Worm (Caenorhabditis elegans): ENCODE data around the gene F21C10.6.

DNA sequence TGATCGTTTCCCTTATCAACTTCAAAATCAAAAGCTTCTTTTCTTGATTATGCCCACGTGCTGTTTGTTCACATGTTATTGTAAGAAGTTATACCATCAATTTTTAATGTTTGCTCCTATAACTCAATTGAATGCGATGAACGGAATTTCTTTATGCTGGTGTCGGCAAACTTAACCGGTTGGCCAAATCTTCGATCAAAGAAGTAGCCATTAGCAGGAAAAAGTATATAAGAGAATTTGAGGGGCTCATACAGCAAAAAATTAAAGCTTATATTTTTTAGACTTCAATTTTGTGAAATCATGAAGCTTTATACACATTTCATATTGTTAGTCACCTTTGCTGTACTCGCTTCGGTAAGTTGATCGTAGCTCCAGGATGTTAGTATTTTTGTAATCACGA, 49.5 kb downstream of the F21C10.6 start, which contains the start of gene pqn-16:
- TF ChIP-seq ekl-4 (GFP tag; IDR thresholded peaks at IDR 0.05) = no peak
- no peak for TF ChIP-seq lag-1 (GFP tag; IDR thresholded peaks at IDR 0.05)
- no peak for TF ChIP-seq cebp-1 (GFP tag; IDR thresholded peaks at IDR 0.05)
- TF ChIP-seq cebp-1 (tag; optimal IDR thresholded peaks at IDR 0.05) = no peak
- TF ChIP-seq unc-62 (GFP tag; optimal IDR thresholded peaks at IDR 0.05) = no peak
- no peak for TF ChIP-seq tbp1 (GFP tag; optimal IDR thresholded peaks at IDR 0.05)
- TF ChIP-seq snpc-4 (GFP tag; optimal IDR thresholded peaks at IDR 0.05) = no peak
- TF ChIP-seq snpc-4 (tag; optimal IDR thresholded peaks at IDR 0.05) = no peak
- TF ChIP-seq gei-17 (GFP tag; optimal IDR thresholded peaks at IDR 0.05) = no peak
- no peak for TF ChIP-seq rec-8 (tag; optimal IDR thresholded peaks at IDR 0.05)
